Fruit fly (Drosophila melanogaster) whole organism, embryonic: ENCODE results near the gene kdn.

Source experiments
- Abd-B ChIP-seq: fragments of 200-800 bp; sonication (Bioruptor generic); optimal IDR thresholded peaks from 2 replicates; lab custom pipeline; 2018; ENCODE audit warnings: missing biosample characterization, mild to moderate bottlenecking, missing genetic modification characterization, moderate library complexity
- Atf6 ChIP-seq: fragments of 200-800 bp; sonication (Bioruptor generic); IDR thresholded peaks from 2 replicates; pipeline ENCODE4 v1.3.6; 2022; ENCODE audit warnings: missing biosample characterization, missing genetic modification characterization
- CG10462 ChIP-seq: fragments of 200-800 bp; sonication (Bioruptor generic); optimal IDR thresholded peaks from 2 replicates; lab custom pipeline; 2016; ENCODE audit warnings: missing biosample characterization, missing genetic modification characterization
- CG11696 ChIP-seq: fragments of 200-800 bp; sonication (Bioruptor generic); IDR thresholded peaks from 2 replicates; pipeline ENCODE4 v1.3.6; 2022; ENCODE audit warnings: missing biosample characterization, missing genetic modification characterization
- CG11723 ChIP-seq: fragments of 200-800 bp; sonication (Bioruptor generic); optimal IDR thresholded peaks from 2 replicates; lab custom pipeline; 2017; ENCODE audit warnings: missing biosample characterization, mild to moderate bottlenecking, missing genetic modification characterization
- CG13287 ChIP-seq: fragments of 200-800 bp; sonication (Bioruptor generic); IDR thresholded peaks from 2 replicates; pipeline ENCODE4 v1.3.6; 2022; ENCODE audit warnings: missing biosample characterization, missing genetic modification characterization; ENCODE audit not compliant: partially characterized antibody
- CG14050 ChIP-seq: fragments of 200-800 bp; sonication (Bioruptor generic); IDR thresholded peaks from 3 replicates; pipeline ENCODE4 v1.3.6; 2022; ENCODE audit warnings: missing biosample characterization, missing genetic modification characterization
- CG14965 ChIP-seq: fragments of 200-800 bp; sonication (Bioruptor generic); optimal IDR thresholded peaks from 2 replicates; lab custom pipeline; 2016; ENCODE audit warnings: missing biosample characterization, missing genetic modification characterization, borderline replicate concordance
- CG15696 ChIP-seq: fragments of 200-800 bp; sonication (Bioruptor generic); optimal IDR thresholded peaks from 2 replicates; lab custom pipeline; 2019; ENCODE audit warnings: missing biosample characterization, mild to moderate bottlenecking, missing genetic modification characterization, moderate library complexity
- CG17186 ChIP-seq: fragments of 200-800 bp; sonication (Bioruptor generic); optimal IDR thresholded peaks from 3 replicates; lab custom pipeline; 2017; ENCODE audit warnings: missing biosample characterization, missing genetic modification reagents, missing genetic modification characterization
- CG1832 ChIP-seq: fragments of 200-800 bp; sonication (Bioruptor generic); optimal IDR thresholded peaks from 2 replicates; lab custom pipeline; 2017; ENCODE audit warnings: missing biosample characterization, mild to moderate bottlenecking, missing genetic modification characterization, inconsistent platforms
- CG3163 ChIP-seq: fragments of 200-800 bp; sonication (Bioruptor generic); optimal IDR thresholded peaks from 3 replicates; lab custom pipeline; 2016; ENCODE audit warnings: missing biosample characterization, missing genetic modification characterization
- CG34422 ChIP-seq: fragments of 200-800 bp; sonication (Bioruptor generic); IDR thresholded peaks from 3 replicates; pipeline ENCODE4 v1.3.6; 2022; ENCODE audit warnings: missing biosample characterization, missing genetic modification characterization
- CG4360 ChIP-seq: fragments of 200-800 bp; sonication (Bioruptor generic); IDR thresholded peaks from 2 replicates; pipeline ENCODE4 v1.3.6; 2022; ENCODE audit warnings: missing biosample characterization, missing genetic modification characterization
- CG6683 ChIP-seq: fragments of 200-800 bp; sonication (Bioruptor generic); optimal IDR thresholded peaks from 2 replicates; lab custom pipeline; 2017; ENCODE audit warnings: missing biosample characterization, mild to moderate bottlenecking, missing genetic modification characterization, missing genetic modification reagents
- CG6689 ChIP-seq: fragments of 200-800 bp; sonication (Bioruptor generic); IDR thresholded peaks from 2 replicates; pipeline ENCODE4 v1.3.6; 2022; ENCODE audit warnings: missing biosample characterization, missing genetic modification characterization
- CG6813 ChIP-seq: fragments of 200-800 bp; sonication (Bioruptor generic); optimal IDR thresholded peaks from 2 replicates; lab custom pipeline; 2017; ENCODE audit warnings: missing biosample characterization, missing genetic modification characterization, mild to moderate bottlenecking, moderate library complexity, missing genetic modification reagents
- CG7271 ChIP-seq: fragments of 200-800 bp; sonication (Bioruptor generic); optimal IDR thresholded peaks from 2 replicates; lab custom pipeline; 2018; ENCODE audit warnings: missing biosample characterization, mild to moderate bottlenecking, missing genetic modification characterization, moderate library complexity
- D19A ChIP-seq: fragments of 200-800 bp; optimal IDR thresholded peaks from 3 replicates; lab custom pipeline; 2019; ENCODE audit warnings: missing biosample characterization, mild to moderate bottlenecking, missing genetic modification characterization, moderate library complexity
- Dip2 ChIP-seq: fragments of 200-800 bp; sonication (Bioruptor generic); IDR thresholded peaks from 2 replicates; pipeline ENCODE4 v1.3.6; 2022; ENCODE audit warnings: missing biosample characterization, missing genetic modification characterization
- Dll ChIP-seq: fragments of 200-800 bp; sonication (Bioruptor generic); IDR thresholded peaks from 4 replicates; pipeline ENCODE4 v1.3.6; 2022; ENCODE audit warnings: missing biosample characterization, missing genetic modification characterization; ENCODE audit not compliant: partially characterized antibody
- Elba2 ChIP-seq: fragments of 200-800 bp; sonication (Bioruptor generic); optimal IDR thresholded peaks from 3 replicates; lab custom pipeline; 2016; ENCODE audit warnings: missing biosample characterization, missing genetic modification characterization
- HmgZ ChIP-seq: fragments of 200-800 bp; sonication (Bioruptor generic); optimal IDR thresholded peaks from 2 replicates; lab custom pipeline; 2018; ENCODE audit warnings: missing biosample characterization, mild to moderate bottlenecking, missing genetic modification characterization
- Hmr ChIP-seq: fragments of 200-800 bp; sonication (Bioruptor generic); optimal IDR thresholded peaks from 3 replicates; lab custom pipeline; 2017; ENCODE audit warnings: mild to moderate bottlenecking, missing biosample characterization, missing genetic modification reagents, missing genetic modification characterization
- Hsf ChIP-seq: fragments of 200-800 bp; sonication (Bioruptor generic); optimal IDR thresholded peaks from 3 replicates; lab custom pipeline; 2016; ENCODE audit warnings: missing biosample characterization, missing genetic modification characterization
- Jarid2 ChIP-seq: fragments of 200-800 bp; sonication (Bioruptor generic); optimal IDR thresholded peaks from 3 replicates; lab custom pipeline; 2017; ENCODE audit warnings: mild to moderate bottlenecking, missing biosample characterization, missing genetic modification reagents, missing genetic modification characterization
- MTF-1 ChIP-seq: fragments of 200-800 bp; sonication (Bioruptor generic); optimal IDR thresholded peaks from 2 replicates; lab custom pipeline; 2018; ENCODE audit warnings: missing biosample characterization, mild to moderate bottlenecking, missing genetic modification characterization, borderline replicate concordance
- Meics ChIP-seq: fragments of 200-800 bp; sonication (Bioruptor generic); optimal IDR thresholded peaks from 2 replicates; lab custom pipeline; 2017; ENCODE audit warnings: missing biosample characterization, mild to moderate bottlenecking, missing genetic modification characterization
- NFAT ChIP-seq: fragments of 200-800 bp; sonication (Bioruptor generic); IDR thresholded peaks from 2 replicates; pipeline ENCODE4 v1.3.6; 2022; ENCODE audit warnings: missing biosample characterization, missing genetic modification characterization
- TFAM ChIP-seq: fragments of 200-800 bp; sonication (Bioruptor generic); optimal IDR thresholded peaks from 2 replicates; lab custom pipeline; 2017; ENCODE audit warnings: missing biosample characterization, missing genetic modification characterization, inconsistent platforms
- Xbp1 ChIP-seq: fragments of 200-800 bp; sonication (Bioruptor generic); optimal IDR thresholded peaks from 3 replicates; lab custom pipeline; 2016; ENCODE audit warnings: missing biosample characterization, mild to moderate bottlenecking, missing genetic modification characterization
- amos ChIP-seq: fragments of 200-800 bp; sonication (Bioruptor generic); IDR thresholded peaks from 2 replicates; pipeline ENCODE4 v1.3.6; 2022; ENCODE audit warnings: missing biosample characterization, missing genetic modification characterization; ENCODE audit not compliant: partially characterized antibody
- ara ChIP-seq: fragments of 200-800 bp; sonication (Bioruptor generic); IDR thresholded peaks from 2 replicates; pipeline ENCODE4 v1.3.6; 2022; ENCODE audit warnings: missing biosample characterization, missing genetic modification characterization
- bbx ChIP-seq: fragments of 200-800 bp; sonication (Bioruptor generic); IDR thresholded peaks from 2 replicates; pipeline ENCODE4 v1.3.6; 2022; ENCODE audit warnings: missing biosample characterization, missing genetic modification characterization; ENCODE audit not compliant: partially characterized antibody
- chinmo ChIP-seq: fragments of 200-800 bp; sonication (Bioruptor generic); IDR thresholded peaks from 4 replicates; pipeline ENCODE4 v1.3.6; 2022; ENCODE audit warnings: missing biosample characterization, missing genetic modification characterization; ENCODE audit not compliant: partially characterized antibody
- crol ChIP-seq: fragments of 200-800 bp; sonication (Bioruptor generic); IDR thresholded peaks from 2 replicates; pipeline ENCODE4 v1.3.6; 2022; ENCODE audit warnings: missing biosample characterization, missing genetic modification characterization
- eve ChIP-seq, 2 experiments: fragments of >200 bp; optimal IDR thresholded peaks; 2 replicates each; lab custom pipeline; 2017; ENCODE audit warnings: missing biosample characterization in 2 of 2, missing genetic modification characterization in 2 of 2
- fd96Cb ChIP-seq: fragments of 200-800 bp; sonication (Bioruptor generic); optimal IDR thresholded peaks from 2 replicates; lab custom pipeline; 2018; ENCODE audit warnings: missing biosample characterization, mild to moderate bottlenecking, missing genetic modification characterization, moderate library complexity
- gem ChIP-seq: fragments of 200-800 bp; sonication (Bioruptor generic); optimal IDR thresholded peaks from 2 replicates; lab custom pipeline; 2019; ENCODE audit warnings: missing biosample characterization, mild to moderate bottlenecking, missing genetic modification characterization, moderate library complexity
- mam ChIP-seq: fragments of 200-800 bp; sonication (Bioruptor generic); optimal IDR thresholded peaks from 3 replicates; lab custom pipeline; 2016; ENCODE audit warnings: missing biosample characterization, missing genetic modification characterization
- nom ChIP-seq: fragments of 200-800 bp; sonication (Bioruptor generic); optimal IDR thresholded peaks from 2 replicates; lab custom pipeline; 2017; ENCODE audit warnings: missing biosample characterization, missing genetic modification characterization, mild to moderate bottlenecking, moderate library complexity, missing genetic modification reagents
- pan ChIP-seq, 4 experiments: fragments of >200 bp in 3 of 4; fragments of 200-800 bp in 1 of 4; sonication (Bioruptor generic) in 1 of 4; optimal IDR thresholded peaks in 3 of 4; IDR thresholded peaks in 1 of 4; 2 replicates each; pipeline versions ENCODE4 v1.3.6 to Lab custom; 2017 to 2022; ENCODE audit warnings: missing biosample characterization in 2 of 4, missing genetic modification characterization in 2 of 4, mixed read lengths in 1 of 4
- row ChIP-seq: fragments of 200-800 bp; sonication (Bioruptor generic); IDR thresholded peaks from 3 replicates; pipeline ENCODE4 v1.3.6; 2022; ENCODE audit warnings: missing biosample characterization, missing genetic modification characterization
- usp ChIP-seq: fragments of >200 bp; optimal IDR thresholded peaks from 2 replicates; lab custom pipeline; 2017; ENCODE audit warnings: missing biosample characterization, missing genetic modification characterization

kdn gene

DNA sequence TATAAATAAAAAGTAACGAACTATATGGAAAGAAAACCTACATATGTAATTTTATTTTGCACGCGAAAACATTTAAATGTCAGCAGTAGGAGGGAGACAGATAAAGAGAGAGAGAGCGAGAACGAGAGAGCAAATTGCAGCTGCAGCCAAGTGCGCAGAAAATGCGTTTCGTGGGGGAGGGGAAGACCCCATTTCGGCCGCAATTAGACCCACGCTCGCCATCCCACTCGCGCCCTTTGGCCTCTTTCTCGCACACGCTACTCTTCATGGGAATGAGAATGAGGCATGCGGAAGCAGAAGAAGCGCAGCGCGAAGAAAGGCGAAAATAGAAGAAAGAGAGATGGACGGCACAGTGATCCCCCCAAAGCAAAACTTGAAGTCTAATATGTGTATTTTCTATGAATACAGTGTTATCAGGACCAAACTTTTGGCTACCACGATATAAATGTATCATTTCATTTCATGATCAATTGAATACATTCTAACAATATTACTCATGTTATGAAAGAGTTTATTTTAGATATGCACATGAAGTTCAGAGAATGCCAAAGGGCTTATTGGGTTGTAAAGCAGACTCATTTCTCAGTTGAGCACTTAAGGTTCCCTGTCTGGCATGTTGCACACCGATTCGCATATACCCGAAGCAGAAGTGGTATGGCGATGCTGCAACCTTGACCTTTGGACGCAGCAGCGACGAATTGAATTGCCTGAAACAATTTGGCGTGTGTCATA, 17.3 kb upstream of the kdn start (continued):
- no peak for TF ChIP-seq CG11723 (GFP tag; lab: Kevin White, UChicago)
- TF ChIP-seq CG13287 (GFP tag; lab: Robert Waterston, UW), result no peak
- no peak for TF ChIP-seq MTF-1
- TF ChIP-seq Xbp1 (GFP tag; lab: Kevin White, UChicago), result no peak
- no peak for TF ChIP-seq CG17186 (GFP tag; lab: Kevin White, UChicago)
- TF ChIP-seq Hsf (GFP tag; lab: Kevin White, UChicago), result no peak
- peak; percentile 12 for TF ChIP-seq nom
- no peak for TF ChIP-seq Hmr (GFP tag; lab: Kevin White, UChicago)
- no peak for TF ChIP-seq Jarid2 (GFP tag; lab: Kevin White, UChicago)
- TF ChIP-seq CG3163, result no peak
- TF ChIP-seq CG6813 (GFP tag; lab: Kevin White, UChicago), result no peak
- peak; percentile 31 for TF ChIP-seq gem (tag; lab: Kevin White, UChicago)
- TF ChIP-seq CG6689 (GFP tag; lab: Robert Waterston, UW), result no peak
- TF ChIP-seq eve (GFP tag; optimal IDR thresholded peaks at IDR 0.05; lab: Kevin White, UChicago), result no peak
- TF ChIP-seq CG6683 (GFP tag; lab: Kevin White, UChicago), result no peak
- TF ChIP-seq fd96Cb, result no peak
- TF ChIP-seq ara, result no peak
- no peak for TF ChIP-seq mam
- TF ChIP-seq row (GFP tag; lab: Robert Waterston, UW), result peak; percentile 39; the same call in 2 of the 3 replicates
- TF ChIP-seq CG14050 (GFP tag; lab: Robert Waterston, UW), result no peak
- TF ChIP-seq CG4360, result no peak
- no peak for TF ChIP-seq Dll
- TF ChIP-seq Dip2 (GFP tag; lab: Robert Waterston, UW), result no peak
- no peak for TF ChIP-seq Atf6 (GFP tag; lab: Robert Waterston, UW)
- TF ChIP-seq usp (GFP tag; lab: Kevin White, UChicago), result no peak
- no peak for TF ChIP-seq CG7271 (tag; lab: Kevin White, UChicago)
- no peak for TF ChIP-seq pan (optimal IDR thresholded peaks at IDR 0.05; lab: Kevin White, UChicago)
- TF ChIP-seq pan (GFP tag; optimal IDR thresholded peaks at IDR 0.05 in 1 of 2, IDR thresholded peaks at IDR 0.05 in 1 of 2), result no peak
- peak; percentile 6 for TF ChIP-seq D19A
- no peak for TF ChIP-seq amos (GFP tag; lab: Robert Waterston, UW)
- TF ChIP-seq bbx (GFP tag; lab: Robert Waterston, UW), result no peak
- TF ChIP-seq Abd-B, result no peak
- TF ChIP-seq Meics (GFP tag; lab: Kevin White, UChicago), result no peak
- no peak for TF ChIP-seq CG11696 (GFP tag; lab: Robert Waterston, UW)
- TF ChIP-seq CG1832 (GFP tag; lab: Kevin White, UChicago), result peak; percentile 17
- TF ChIP-seq TFAM (GFP tag; lab: Kevin White, UChicago), result no peak
- TF ChIP-seq CG15696 (tag; lab: Kevin White, UChicago), result no peak
- no peak for TF ChIP-seq Elba2 (GFP tag; lab: Kevin White, UChicago)
- TF ChIP-seq HmgZ (tag; lab: Kevin White, UChicago), result no peak
- TF ChIP-seq CG10462 (GFP tag; lab: Kevin White, UChicago), result no peak
- TF ChIP-seq, all 482 proteins: peak for 30

DNA sequence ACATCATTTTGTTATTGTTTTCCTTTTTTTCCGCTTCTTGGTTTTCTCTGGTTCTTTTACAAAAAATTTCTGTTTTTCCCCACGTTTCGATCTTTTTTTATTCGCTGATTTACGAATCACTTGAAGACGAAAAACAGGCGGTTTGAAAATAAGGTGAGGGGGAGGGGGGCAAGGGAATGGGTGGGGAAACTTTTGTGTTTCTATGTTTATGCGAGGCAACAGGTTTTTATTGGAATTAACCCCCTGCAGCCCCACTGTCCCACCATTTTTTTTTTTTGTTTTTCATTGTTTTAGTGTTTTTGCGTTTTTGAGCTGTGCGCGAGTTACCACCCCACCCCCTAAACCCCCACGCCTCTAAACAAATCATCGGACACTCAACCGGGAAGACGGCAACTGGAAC, 15.5 kb upstream of the kdn start:
- TF ChIP-seq CG14965 (GFP tag; lab: Kevin White, UChicago) (no peak), NFAT (GFP tag; lab: Robert Waterston, UW) (0 out of 2 replicates have a peak, but pooled peaks have one; percentile 5), CG34422 (GFP tag; lab: Robert Waterston, UW) (no peak), crol (GFP tag; lab: Robert Waterston, UW) (peak; percentile 64), chinmo (GFP tag; lab: Robert Waterston, UW) (peak; percentile 58; the same call in 1 of the 4 replicates)
